Fruit fly (Drosophila melanogaster) whole organism, prepupa: ENCODE results near the gene CG5177.

Experiments used
- CG6792 ChIP-seq: fragments of 200-800 bp; sonication (Bioruptor generic); optimal IDR thresholded peaks from 3 replicates; lab custom pipeline; 2016; ENCODE audit warnings: missing biosample characterization, missing genetic modification characterization
- salr ChIP-seq, 2 experiments: fragments of 200-800 bp; sonication (Bioruptor generic); optimal IDR thresholded peaks; 3 replicates each; lab custom pipeline; 2016 to 2018; ENCODE audit warnings: missing biosample characterization in 2 of 2, missing genetic modification characterization in 2 of 2, mild to moderate bottlenecking in 1 of 2

dm6 chr2L:7409007-7409406 lies 4.0 kb downstream of the CG5177 start:
- TF ChIP-seq salr (GFP tag; optimal IDR thresholded peaks at IDR 0.05; lab: Kevin White, UChicago), result no peak
- TF ChIP-seq CG6792 (GFP tag; lab: Kevin White, UChicago), result no peak
